Worm (Caenorhabditis elegans): Measurements from ENCODE around the gene F36H9.2.

ce11 chrV:1760682-1761081, 27.6 kb upstream of the F36H9.2 start, which contains the start of gene clec-205:
- TF ChIP-seq elt-1 (tag; optimal IDR thresholded peaks at IDR 0.05; ENCODE audit: borderline replicate concordance, insufficient read depth) (no peak), mep-1 (tag; optimal IDR thresholded peaks at IDR 0.05) (no peak), nhr-76 (tag; optimal IDR thresholded peaks at IDR 0.05) (no peak), tbx-8 (GFP tag; optimal IDR thresholded peaks at IDR 0.05) (no peak), unc-62 (GFP tag; optimal IDR thresholded peaks at IDR 0.05) (no peak), snpc-4 (tag; optimal IDR thresholded peaks at IDR 0.05) (no peak), nhr-237 (tag; optimal IDR thresholded peaks at IDR 0.05) (no peak), nhr-12 (tag; optimal IDR thresholded peaks at IDR 0.05) (no peak), unc-39 (tag; optimal IDR thresholded peaks at IDR 0.05) (no peak), ztf-11 (tag; optimal IDR thresholded peaks at IDR 0.05) (no peak), ceh-43 (GFP tag; optimal IDR thresholded peaks at IDR 0.05) (no peak), mab-5 (tag; optimal IDR thresholded peaks at IDR 0.05) (no peak), sem-2 (GFP tag; optimal IDR thresholded peaks at IDR 0.05) (no peak)

All from whole organism, mixed stage, embryonic.